Fruit fly (Drosophila melanogaster) whole organism, embryonic: ENCODE data around the gene dwg.

Experiments used
- CG11695 ChIP-seq: fragments of 200-800 bp; sonication (Bioruptor generic); IDR thresholded peaks from 3 replicates; pipeline ENCODE4 v1.3.6; 2022; ENCODE audit warnings: missing biosample characterization, missing genetic modification characterization
- CG11696 ChIP-seq: fragments of 200-800 bp; sonication (Bioruptor generic); IDR thresholded peaks from 2 replicates; pipeline ENCODE4 v1.3.6; 2022; ENCODE audit warnings: missing biosample characterization, missing genetic modification characterization
- CG11723 ChIP-seq: fragments of 200-800 bp; sonication (Bioruptor generic); optimal IDR thresholded peaks from 2 replicates; lab custom pipeline; 2017; ENCODE audit warnings: missing biosample characterization, mild to moderate bottlenecking, missing genetic modification characterization
- CG14710 ChIP-seq: fragments of 200-800 bp; sonication (Bioruptor generic); optimal IDR thresholded peaks from 3 replicates; lab custom pipeline; 2019; ENCODE audit warnings: missing biosample characterization, mild to moderate bottlenecking, missing genetic modification characterization, moderate library complexity
- CG15696 ChIP-seq: fragments of 200-800 bp; sonication (Bioruptor generic); optimal IDR thresholded peaks from 2 replicates; lab custom pipeline; 2019; ENCODE audit warnings: missing biosample characterization, mild to moderate bottlenecking, missing genetic modification characterization, moderate library complexity
- CG1792 ChIP-seq: fragments of 200-800 bp; sonication (Bioruptor generic); optimal IDR thresholded peaks from 2 replicates; lab custom pipeline; 2016; ENCODE audit warnings: missing biosample characterization, missing genetic modification characterization
- CG18476 ChIP-seq: fragments of 200-800 bp; sonication (Bioruptor generic); optimal IDR thresholded peaks from 2 replicates; lab custom pipeline; 2016; ENCODE audit warnings: missing biosample characterization, mild to moderate bottlenecking, missing genetic modification characterization
- CG2678 ChIP-seq: fragments of 200-800 bp; sonication (Bioruptor generic); optimal IDR thresholded peaks from 3 replicates; lab custom pipeline; 2019; ENCODE audit warnings: missing biosample characterization, mild to moderate bottlenecking, missing genetic modification characterization, moderate library complexity
- CG33213 ChIP-seq: fragments of 200-800 bp; sonication (Bioruptor generic); optimal IDR thresholded peaks from 3 replicates; lab custom pipeline; 2016; ENCODE audit warnings: missing biosample characterization, missing genetic modification characterization
- CG3407 ChIP-seq: fragments of 200-800 bp; sonication (Bioruptor generic); optimal IDR thresholded peaks from 2 replicates; lab custom pipeline; 2018; ENCODE audit warnings: missing biosample characterization, mild to moderate bottlenecking, missing genetic modification characterization
- CG6254 ChIP-seq: fragments of 200-800 bp; sonication (Bioruptor generic); optimal IDR thresholded peaks from 3 replicates; lab custom pipeline; 2017; ENCODE audit warnings: mild to moderate bottlenecking, missing biosample characterization, missing genetic modification reagents, missing genetic modification characterization
- CG6813 ChIP-seq: fragments of 200-800 bp; sonication (Bioruptor generic); optimal IDR thresholded peaks from 2 replicates; lab custom pipeline; 2017; ENCODE audit warnings: missing biosample characterization, missing genetic modification characterization, mild to moderate bottlenecking, moderate library complexity, missing genetic modification reagents
- CG7372 ChIP-seq: fragments of 200-800 bp; sonication (Bioruptor generic); IDR thresholded peaks from 2 replicates; pipeline ENCODE4 v1.3.6; 2022; ENCODE audit warnings: missing biosample characterization, missing genetic modification characterization
- CG8089 ChIP-seq: fragments of 200-800 bp; sonication (Bioruptor generic); optimal IDR thresholded peaks from 3 replicates; lab custom pipeline; 2016; ENCODE audit warnings: missing biosample characterization, missing genetic modification characterization
- CG8290 ChIP-seq, 3 experiments: fragments of 200-800 bp; sonication (Bioruptor generic); optimal IDR thresholded peaks; 2 replicates each; lab custom pipeline; 2016 to 2019; ENCODE audit warnings: missing biosample characterization in 3 of 3, missing genetic modification characterization in 3 of 3, mild to moderate bottlenecking in 2 of 3, moderate library complexity in 1 of 3
- CG8478 ChIP-seq: fragments of >200 bp; optimal IDR thresholded peaks from 2 replicates; lab custom pipeline; 2018
- CG9817 ChIP-seq: fragments of 200-800 bp; sonication (Bioruptor generic); optimal IDR thresholded peaks from 2 replicates; lab custom pipeline; 2018; ENCODE audit warnings: missing biosample characterization, mild to moderate bottlenecking, missing genetic modification characterization, moderate library complexity
- CTCF ChIP-seq: fragments of 200-800 bp; sonication (Bioruptor generic); optimal IDR thresholded peaks from 2 replicates; lab custom pipeline; 2017; ENCODE audit warnings: missing biosample characterization, mild to moderate bottlenecking, missing genetic modification characterization, moderate library complexity
- Deaf1 ChIP-seq: fragments of 200-800 bp; optimal IDR thresholded peaks from 3 replicates; lab custom pipeline; 2019; ENCODE audit warnings: missing biosample characterization, mild to moderate bottlenecking, missing genetic modification characterization, moderate library complexity
- Dll ChIP-seq: fragments of 200-800 bp; sonication (Bioruptor generic); IDR thresholded peaks from 4 replicates; pipeline ENCODE4 v1.3.6; 2022; ENCODE audit warnings: missing biosample characterization, missing genetic modification characterization; ENCODE audit not compliant: partially characterized antibody
- Doc3 ChIP-seq: fragments of 200-800 bp; sonication (Bioruptor generic); IDR thresholded peaks from 3 replicates; pipeline ENCODE4 v1.3.6; 2022; ENCODE audit warnings: missing biosample characterization, missing genetic modification characterization; ENCODE audit not compliant: partially characterized antibody
- Ets65A ChIP-seq: fragments of 200-800 bp; sonication (Bioruptor generic); peaks from one replicate; lab custom pipeline; 2016; ENCODE audit warnings: missing biosample characterization, missing genetic modification characterization
- Fer2 ChIP-seq: fragments of 200-800 bp; sonication (Bioruptor generic); optimal IDR thresholded peaks from 2 replicates; lab custom pipeline; 2018; ENCODE audit warnings: missing biosample characterization, mild to moderate bottlenecking, missing genetic modification characterization, moderate library complexity
- H2.0 ChIP-seq: fragments of 200-800 bp; sonication (Bioruptor generic); IDR thresholded peaks from 2 replicates; pipeline ENCODE4 v1.3.6; 2022; ENCODE audit warnings: missing biosample characterization, missing genetic modification characterization
- HLH54F ChIP-seq: fragments of 200-800 bp; sonication (Bioruptor generic); optimal IDR thresholded peaks from 3 replicates; lab custom pipeline; 2016; ENCODE audit warnings: missing biosample characterization, missing genetic modification characterization
- Hey ChIP-seq: fragments of 200-800 bp; sonication (Bioruptor generic); optimal IDR thresholded peaks from 3 replicates; lab custom pipeline; 2018; ENCODE audit warnings: missing biosample characterization, mild to moderate bottlenecking, missing genetic modification characterization
- Hmr ChIP-seq: fragments of 200-800 bp; sonication (Bioruptor generic); optimal IDR thresholded peaks from 3 replicates; lab custom pipeline; 2017; ENCODE audit warnings: mild to moderate bottlenecking, missing biosample characterization, missing genetic modification reagents, missing genetic modification characterization
- Hr78 ChIP-seq, 2 experiments: fragments of 200-800 bp in 1 of 2; fragments of >200 bp in 1 of 2; sonication (Bioruptor generic) in 1 of 2; optimal IDR thresholded peaks; 2 replicates each; lab custom pipeline; 2017 to 2019; ENCODE audit warnings: missing biosample characterization in 2 of 2, missing genetic modification characterization in 2 of 2, mild to moderate bottlenecking in 1 of 2, moderate library complexity in 1 of 2
- Kr ChIP-seq: fragments of 200-800 bp; sonication (Bioruptor generic); optimal IDR thresholded peaks from 2 replicates; lab custom pipeline; 2017; ENCODE audit warnings: missing biosample characterization, mild to moderate bottlenecking, missing genetic modification characterization
- MBD-R2 ChIP-seq: fragments of 200-800 bp; sonication (Bioruptor generic); IDR thresholded peaks from 2 replicates; pipeline ENCODE4 v1.3.6; 2022; ENCODE audit warnings: missing biosample characterization, missing genetic modification characterization
- Side ChIP-seq: fragments of 200-800 bp; sonication (Bioruptor generic); optimal IDR thresholded peaks from 2 replicates; lab custom pipeline; 2016; ENCODE audit warnings: missing biosample characterization, missing genetic modification characterization
- Sry-δ ChIP-seq: fragments of 200-800 bp; sonication (Bioruptor generic); optimal IDR thresholded peaks from 2 replicates; lab custom pipeline; 2016; ENCODE audit warnings: missing biosample characterization, missing genetic modification characterization
- Stat92E ChIP-seq, 3 experiments: fragments of >200 bp in 2 of 3; fragments of 200-800 bp in 1 of 3; sonication (Bioruptor generic) in 1 of 3; optimal IDR thresholded peaks; 2 replicates each; lab custom pipeline; 2017 to 2019; ENCODE audit warnings: missing biosample characterization in 3 of 3, missing genetic modification characterization in 3 of 3, mild to moderate bottlenecking in 1 of 3, moderate library complexity in 1 of 3
- ara ChIP-seq: fragments of 200-800 bp; sonication (Bioruptor generic); IDR thresholded peaks from 2 replicates; pipeline ENCODE4 v1.3.6; 2022; ENCODE audit warnings: missing biosample characterization, missing genetic modification characterization
- btn ChIP-seq: fragments of 200-800 bp; sonication (Bioruptor generic); optimal IDR thresholded peaks from 2 replicates; lab custom pipeline; 2016; ENCODE audit warnings: missing biosample characterization, missing genetic modification characterization
- cad ChIP-seq: fragments of >200 bp; optimal IDR thresholded peaks from 2 replicates; lab custom pipeline; 2017; ENCODE audit warnings: missing biosample characterization, missing genetic modification characterization
- dati ChIP-seq: fragments of 200-800 bp; sonication (Bioruptor generic); IDR thresholded peaks from 2 replicates; pipeline ENCODE4 v1.3.6; 2022; ENCODE audit warnings: missing biosample characterization, missing genetic modification characterization
- emc ChIP-seq: fragments of 200-800 bp; sonication (Bioruptor generic); optimal IDR thresholded peaks from 2 replicates; lab custom pipeline; 2016; ENCODE audit warnings: missing biosample characterization, missing genetic modification characterization
- gem ChIP-seq: fragments of 200-800 bp; sonication (Bioruptor generic); optimal IDR thresholded peaks from 2 replicates; lab custom pipeline; 2019; ENCODE audit warnings: missing biosample characterization, mild to moderate bottlenecking, missing genetic modification characterization, moderate library complexity
- gsb-n ChIP-seq: fragments of 200-800 bp; sonication (Bioruptor generic); optimal IDR thresholded peaks from 3 replicates; lab custom pipeline; 2018; ENCODE audit warnings: missing biosample characterization, mild to moderate bottlenecking, missing genetic modification characterization
- jing ChIP-seq: fragments of 200-800 bp; sonication (Bioruptor generic); optimal IDR thresholded peaks from 2 replicates; lab custom pipeline; 2018; ENCODE audit warnings: missing biosample characterization, mild to moderate bottlenecking, missing genetic modification characterization
- ken ChIP-seq: fragments of 200-800 bp; sonication (Bioruptor generic); IDR thresholded peaks from 3 replicates; pipeline ENCODE4 v1.3.6; 2022; ENCODE audit warnings: missing biosample characterization, missing genetic modification characterization
- kni ChIP-seq: fragments of 200-800 bp; sonication (Bioruptor generic); optimal IDR thresholded peaks from 3 replicates; lab custom pipeline; 2017; ENCODE audit warnings: mild to moderate bottlenecking, missing biosample characterization, missing genetic modification reagents, missing genetic modification characterization
- luna ChIP-seq: fragments of 200-800 bp; sonication (Bioruptor generic); optimal IDR thresholded peaks from 2 replicates; lab custom pipeline; 2016; ENCODE audit warnings: missing biosample characterization, missing genetic modification characterization
- pan ChIP-seq, 4 experiments: fragments of >200 bp in 3 of 4; fragments of 200-800 bp in 1 of 4; sonication (Bioruptor generic) in 1 of 4; optimal IDR thresholded peaks in 3 of 4; IDR thresholded peaks in 1 of 4; 2 replicates each; pipeline versions ENCODE4 v1.3.6 to Lab custom; 2017 to 2022; ENCODE audit warnings: missing biosample characterization in 2 of 4, missing genetic modification characterization in 2 of 4, mixed read lengths in 1 of 4
- sc ChIP-seq, 3 experiments: fragments of >200 bp in 2 of 3; fragments of 200-800 bp in 1 of 3; sonication (Bioruptor generic) in 1 of 3; optimal IDR thresholded peaks; 2 replicates in 2 of 3; 3 replicates in 1 of 3; lab custom pipeline; 2017; ENCODE audit warnings: mild to moderate bottlenecking in 1 of 3, missing biosample characterization in 1 of 3, missing genetic modification characterization in 1 of 3, missing genetic modification reagents in 1 of 3
- slou ChIP-seq: fragments of 200-800 bp; sonication (Bioruptor generic); optimal IDR thresholded peaks from 3 replicates; lab custom pipeline; 2016; ENCODE audit warnings: missing biosample characterization, missing genetic modification characterization
- stwl ChIP-seq: fragments of 200-800 bp; sonication (Bioruptor generic); optimal IDR thresholded peaks from 3 replicates; lab custom pipeline; 2018; ENCODE audit warnings: missing biosample characterization, mild to moderate bottlenecking, missing genetic modification characterization, moderate library complexity
- zen2 ChIP-seq: fragments of 200-800 bp; sonication (Bioruptor generic); IDR thresholded peaks from 3 replicates; pipeline ENCODE4 v1.3.6; 2022; ENCODE audit warnings: missing biosample characterization, missing genetic modification characterization; ENCODE audit not compliant: partially characterized antibody

dwg gene

dm6 chrX:2743020-2743419 lies 15.5 kb downstream of the dwg start (continued):
- no peak for TF ChIP-seq Doc3 (GFP tag; lab: Robert Waterston, UW)
- no peak for TF ChIP-seq Kr
- no peak for TF ChIP-seq sc (optimal IDR thresholded peaks at IDR 0.05; lab: Kevin White, UChicago)
- no peak for TF ChIP-seq sc (GFP tag; optimal IDR thresholded peaks at IDR 0.05; lab: Kevin White, UChicago)
- TF ChIP-seq pan (optimal IDR thresholded peaks at IDR 0.05; lab: Kevin White, UChicago) = no peak
- peak in 1 of 2 experiments; percentile 93 for TF ChIP-seq pan (GFP tag; optimal IDR thresholded peaks at IDR 0.05 in 1 of 2, IDR thresholded peaks at IDR 0.05 in 1 of 2)
- TF ChIP-seq CG11695 = peak; percentile 88
- peak; percentile 69 for TF ChIP-seq CG9817 (tag; lab: Kevin White, UChicago)
- peak; percentile 61 for TF ChIP-seq emc (GFP tag; lab: Kevin White, UChicago)
- peak; percentile 54 for TF ChIP-seq Fer2 (tag; lab: Kevin White, UChicago)
- TF ChIP-seq kni (GFP tag; lab: Kevin White, UChicago) = no peak
- TF ChIP-seq ara (GFP tag; lab: Robert Waterston, UW) = peak; percentile 55; the same call in 1 of the 2 replicates
- no peak for TF ChIP-seq Stat92E (GFP tag; optimal IDR thresholded peaks at IDR 0.05; lab: Kevin White, UChicago)
- TF ChIP-seq Sry-δ (GFP tag; lab: Kevin White, UChicago) = peak; percentile 43
- TF ChIP-seq CG6254 (GFP tag; lab: Kevin White, UChicago) = peak; percentile 42
- TF ChIP-seq Deaf1 = no peak
- TF ChIP-seq CG15696 (tag; lab: Kevin White, UChicago) = no peak
- peak; percentile 80 for TF ChIP-seq CG1792
- peak; percentile 54 for TF ChIP-seq CG8089
- TF ChIP-seq CG2678 (tag; lab: Kevin White, UChicago) = peak; percentile 86
- TF ChIP-seq btn (GFP tag; lab: Kevin White, UChicago) = peak; percentile 59
- peak; percentile 84 for TF ChIP-seq ken (GFP tag; lab: Robert Waterston, UW)
- TF ChIP-seq jing (GFP tag; lab: Kevin White, UChicago) = no peak
- TF ChIP-seq CG3407 (GFP tag; lab: Kevin White, UChicago) = no peak
- peak; percentile 85 for TF ChIP-seq MBD-R2 (GFP tag; lab: Robert Waterston, UW)
- TF ChIP-seq CG14710 = no peak
- peak; percentile 13 for TF ChIP-seq CG11723 (GFP tag; lab: Kevin White, UChicago)
- TF ChIP-seq zen2 = no peak
- no peak for TF ChIP-seq Hr78 (GFP tag; optimal IDR thresholded peaks at IDR 0.05; lab: Kevin White, UChicago)
- TF ChIP-seq Dll (GFP tag; lab: Robert Waterston, UW) = no peak
- TF ChIP-seq Ets65A = peak; percentile 63
- TF ChIP-seq H2.0 (GFP tag; lab: Robert Waterston, UW) = peak; percentile 86
- TF ChIP-seq gsb-n (tag; lab: Kevin White, UChicago) = no peak
- peak; percentile 64 for TF ChIP-seq CG18476 (GFP tag; lab: Kevin White, UChicago)
- TF ChIP-seq CTCF = no peak
- TF ChIP-seq Hmr (GFP tag; lab: Kevin White, UChicago) = peak; percentile 91
- TF ChIP-seq CG7372 = peak; percentile 85
- peak; percentile 73 for TF ChIP-seq Side
- TF ChIP-seq HLH54F = peak; percentile 83
- TF ChIP-seq cad (GFP tag; lab: Kevin White, UChicago) = no peak
- no peak for TF ChIP-seq CG8290 (GFP tag; optimal IDR thresholded peaks at IDR 0.05; lab: Kevin White, UChicago)
- TF ChIP-seq CG8290 (tag; optimal IDR thresholded peaks at IDR 0.05; lab: Kevin White, UChicago) = peak in 1 of 2 experiments; percentile 52
- peak; percentile 68 for TF ChIP-seq CG6813 (GFP tag; lab: Kevin White, UChicago)
- peak; percentile 29 for TF ChIP-seq Hey (tag; lab: Kevin White, UChicago)
- TF ChIP-seq CG8478 (lab: Kevin White, UChicago) = no peak
- peak; percentile 69 for TF ChIP-seq luna (GFP tag; lab: Kevin White, UChicago)
- TF ChIP-seq slou (GFP tag; lab: Kevin White, UChicago) = peak; percentile 44
- TF ChIP-seq CG33213 (GFP tag; lab: Kevin White, UChicago) = peak; percentile 59
- TF ChIP-seq stwl (tag; lab: Kevin White, UChicago) = no peak
- TF ChIP-seq gem (tag; lab: Kevin White, UChicago) = peak; percentile 84
- peak; percentile 76 for TF ChIP-seq CG11696 (GFP tag; lab: Robert Waterston, UW)
- peak; percentile 29; the same call in 1 of the 2 replicates for TF ChIP-seq dati (GFP tag; lab: Robert Waterston, UW)
